Worm (Caenorhabditis elegans): ENCODE measurements around the gene ntl-3.

DNA sequence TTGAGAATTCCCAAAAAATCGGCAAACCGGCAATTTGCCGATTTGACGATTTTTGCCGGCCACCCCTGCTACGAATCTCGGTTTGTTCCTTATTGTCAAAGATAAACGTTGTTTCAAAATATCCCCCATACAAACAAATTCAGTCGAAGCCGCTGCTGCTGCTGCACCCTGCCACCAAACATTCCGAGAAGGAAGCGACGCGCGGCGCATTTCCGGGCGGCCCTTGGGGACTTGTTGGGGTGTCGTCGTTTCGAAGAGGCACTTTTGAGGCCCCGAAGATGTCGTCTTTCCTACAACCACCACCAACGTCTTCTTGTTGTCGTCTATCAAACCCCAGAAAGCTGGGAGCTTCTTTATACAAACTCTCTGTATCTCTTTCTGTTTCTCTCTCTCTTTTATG is 51.9 kb downstream of the ntl-3 start:
- no peak for TF ChIP-seq R02D3.7 (tag; optimal IDR thresholded peaks at IDR 0.05)
- TF ChIP-seq lin-1 (GFP tag; IDR thresholded peaks at IDR 0.05), result no peak
- TF ChIP-seq unc-62 (GFP tag; optimal IDR thresholded peaks at IDR 0.05 in 1 of 2), result no peak
- no peak for TF ChIP-seq unc-62 (tag; optimal IDR thresholded peaks at IDR 0.05)
- TF ChIP-seq lsy-2 (tag; optimal IDR thresholded peaks at IDR 0.05), result no peak
- TF ChIP-seq ZK546.5 (tag; optimal IDR thresholded peaks at IDR 0.05), result no peak
- TF ChIP-seq nhr-76 (tag; optimal IDR thresholded peaks at IDR 0.05), result no peak
- no peak for TF ChIP-seq nhr-28 (tag; optimal IDR thresholded peaks at IDR 0.05)
